Worm (Caenorhabditis elegans) whole organism, L1 larva: Measurements from ENCODE around the gene srx-6.

Experiments
- fos-1 ChIP-seq: fragments of 150-350 bp; optimal IDR thresholded peaks from 2 replicates; lab custom pipeline; 2014; ENCODE audit warnings: missing biosample characterization, missing genetic modification characterization
- hlh-17 ChIP-seq: fragments of 200-800 bp; sonication (Bioruptor generic); optimal IDR thresholded peaks from 2 replicates; lab custom pipeline; 2018; ENCODE audit warnings: missing genetic modification characterization, mild to moderate bottlenecking, missing compliant biosample characterization, moderate library complexity, borderline replicate concordance
- nhr-237 ChIP-seq: fragments of 150-350 bp; optimal IDR thresholded peaks from 2 replicates; lab custom pipeline; 2014; ENCODE audit warnings: missing biosample characterization, missing genetic modification characterization
- nhr-28 ChIP-seq: fragments of 150-350 bp; optimal IDR thresholded peaks from 2 replicates; lab custom pipeline; 2014; ENCODE audit warnings: missing biosample characterization, missing genetic modification characterization
- pag-3 ChIP-seq: sonication (generic microtip); optimal IDR thresholded peaks from 2 replicates; lab custom pipeline; 2017; ENCODE audit warnings: missing genetic modification characterization, mild to moderate bottlenecking, missing compliant biosample characterization, antibody characterized with exemption, borderline replicate concordance; ENCODE audit not compliant: insufficient read depth
- unc-62 ChIP-seq: fragments of 150-350 bp; optimal IDR thresholded peaks from 2 replicates; lab custom pipeline; 2014; ENCODE audit warnings: missing biosample characterization, missing genetic modification reagents, missing genetic modification characterization

DNA sequence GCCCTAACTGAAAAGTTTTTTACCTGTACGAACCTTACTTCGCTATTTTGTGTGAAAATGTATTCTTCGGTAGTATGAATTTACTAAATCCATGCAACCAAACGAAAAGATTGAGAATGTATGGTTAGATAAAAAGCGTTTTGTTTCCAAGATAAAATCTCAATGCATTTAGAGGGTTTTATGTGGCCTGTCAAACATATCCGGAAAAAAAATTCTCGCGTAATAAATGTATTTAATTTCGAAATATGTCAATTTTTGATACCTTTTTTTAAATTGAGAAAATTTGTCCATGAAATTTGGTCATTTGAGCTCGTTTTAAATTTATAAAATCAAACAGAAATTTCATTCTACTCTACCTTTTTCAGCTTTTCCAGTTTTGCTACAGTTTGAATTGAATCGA lies 17.9 kb downstream of the srx-6 start, which contains the start of gene F07G11.4:
- TF ChIP-seq nhr-28 (tag; lab: Kevin White, UChicago) = no peak
- no peak for TF ChIP-seq nhr-237 (tag; lab: Kevin White, UChicago)
- TF ChIP-seq unc-62 (GFP tag; lab: Kevin White, UChicago) = no peak
- no peak for TF ChIP-seq fos-1
- TF ChIP-seq pag-3 (tag; lab: Kevin White, UChicago) = no peak
- no peak for TF ChIP-seq hlh-17 (GFP tag; lab: Kevin White, UChicago)
